Worm (Caenorhabditis elegans): ENCODE measurements around the gene T09E8.4.

T09E8.4 gene

DNA sequence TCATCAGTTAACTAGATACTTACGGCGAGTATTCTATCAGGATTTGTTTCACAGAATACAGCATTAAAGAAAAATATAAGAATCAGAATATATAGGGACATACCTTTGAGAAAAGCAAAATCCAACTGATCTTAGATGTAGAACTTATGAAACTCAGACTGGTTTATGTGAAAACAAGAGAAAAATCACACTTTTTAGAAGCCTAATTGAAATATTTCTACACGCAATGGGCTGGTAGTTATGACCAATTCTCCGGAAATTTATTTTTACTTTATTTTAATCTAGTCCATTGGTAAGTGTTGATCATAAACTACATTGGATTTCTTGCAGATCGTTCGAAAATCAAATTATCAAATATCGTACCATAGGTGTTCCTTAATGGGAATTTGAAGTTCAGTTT, at the start of gene T09E8.4:
Gene T09E8.4 (minus strand): TSS at position 101 of the 400 bp plus-strand sequence.
- TF ChIP-seq zip-8 (tag; optimal IDR thresholded peaks at IDR 0.05): no peak
- no peak for TF ChIP-seq mls-2 (tag; optimal IDR thresholded peaks at IDR 0.05)
- no peak for TF ChIP-seq drap-1 (GFP tag; optimal IDR thresholded peaks at IDR 0.05)
- no peak for TF ChIP-seq elt-1 (tag; optimal IDR thresholded peaks at IDR 0.05; ENCODE audit: borderline replicate concordance, insufficient read depth)
- no peak for TF ChIP-seq ceh-39 (tag; optimal IDR thresholded peaks at IDR 0.05)
- no peak for TF ChIP-seq lin-32 (GFP tag; optimal IDR thresholded peaks at IDR 0.05)
- no peak for TF ChIP-seq nhr-28 (tag; optimal IDR thresholded peaks at IDR 0.05)

DNA sequence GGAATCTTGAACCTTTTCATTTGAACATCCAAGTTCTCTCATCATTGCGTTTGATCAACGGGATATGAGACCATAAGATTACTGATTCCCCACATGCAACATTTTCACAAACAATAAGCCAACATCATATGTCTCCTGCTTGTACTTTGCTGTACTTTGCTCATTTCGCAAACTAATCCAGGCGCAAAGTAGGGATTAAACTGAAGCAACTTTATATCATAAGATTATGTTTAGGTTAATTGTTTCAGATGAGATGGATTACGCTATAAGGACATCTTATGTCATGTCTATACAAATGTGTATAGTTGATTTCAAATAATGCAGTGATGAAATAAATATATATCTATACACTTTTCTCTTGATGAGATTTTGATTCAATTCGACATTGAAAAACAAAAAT, 45.5 kb upstream of the T09E8.4 start:
- TF ChIP-seq sptf-1 (tag; optimal IDR thresholded peaks at IDR 0.05) (no peak), pha-4 (tag; optimal IDR thresholded peaks at IDR 0.05) (no peak), unc-120 (tag; optimal IDR thresholded peaks at IDR 0.05; ENCODE audit: poor library complexity, severe bottlenecking) (no peak), mab-5 (tag; optimal IDR thresholded peaks at IDR 0.05) (no peak), lin-13 (tag; optimal IDR thresholded peaks at IDR 0.05) (no peak), lin-32 (GFP tag; optimal IDR thresholded peaks at IDR 0.05) (no peak), nhr-76 (tag; optimal IDR thresholded peaks at IDR 0.05) (no peak), unc-62 (GFP tag; optimal IDR thresholded peaks at IDR 0.05) (no peak), tbx-8 (GFP tag; optimal IDR thresholded peaks at IDR 0.05) (no peak), ceh-83 (GFP tag; optimal IDR thresholded peaks at IDR 0.05) (no peak), nhr-28 (tag; optimal IDR thresholded peaks at IDR 0.05) (no peak), ceh-43 (GFP tag; optimal IDR thresholded peaks at IDR 0.05) (no peak), snpc-4 (tag; optimal IDR thresholded peaks at IDR 0.05) (no peak), ceh-39 (tag; optimal IDR thresholded peaks at IDR 0.05) (no peak), hlh-1 (tag; optimal IDR thresholded peaks at IDR 0.05) (no peak), elt-3 (tag; optimal IDR thresholded peaks at IDR 0.05) (no peak), lsy-2 (tag; optimal IDR thresholded peaks at IDR 0.05) (no peak)

DNA sequence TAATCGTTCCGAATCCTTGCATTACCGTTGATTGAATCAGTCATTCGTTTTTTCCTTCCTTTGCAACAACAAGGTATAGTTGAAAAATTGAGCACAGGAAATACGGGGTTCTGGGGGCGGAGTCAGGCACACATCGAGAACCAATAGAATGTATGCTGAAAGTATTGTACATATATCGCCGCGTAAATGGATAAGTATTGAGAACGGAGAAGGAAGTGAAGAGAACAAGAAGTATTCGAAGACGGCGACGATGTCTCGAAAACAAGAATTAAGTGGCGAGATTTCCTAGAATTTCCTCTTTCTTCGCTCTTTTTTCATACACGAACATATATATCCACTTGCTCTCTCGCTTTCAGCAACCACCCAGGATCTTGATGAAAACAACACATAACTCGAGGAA, 37.0 kb upstream of the T09E8.4 start:
- TF ChIP-seq hlh-1 (tag; optimal IDR thresholded peaks at IDR 0.05): no peak
- no peak for TF ChIP-seq mab-5 (tag; optimal IDR thresholded peaks at IDR 0.05)
- no peak for TF ChIP-seq unc-120 (tag; optimal IDR thresholded peaks at IDR 0.05; ENCODE audit: poor library complexity, severe bottlenecking)
- TF ChIP-seq zip-8 (tag; optimal IDR thresholded peaks at IDR 0.05): no peak
- no peak for TF ChIP-seq ham-2 (GFP tag; optimal IDR thresholded peaks at IDR 0.05)
- TF ChIP-seq elt-3 (tag; optimal IDR thresholded peaks at IDR 0.05): no peak
- no peak for TF ChIP-seq nhr-76 (tag; optimal IDR thresholded peaks at IDR 0.05)

DNA sequence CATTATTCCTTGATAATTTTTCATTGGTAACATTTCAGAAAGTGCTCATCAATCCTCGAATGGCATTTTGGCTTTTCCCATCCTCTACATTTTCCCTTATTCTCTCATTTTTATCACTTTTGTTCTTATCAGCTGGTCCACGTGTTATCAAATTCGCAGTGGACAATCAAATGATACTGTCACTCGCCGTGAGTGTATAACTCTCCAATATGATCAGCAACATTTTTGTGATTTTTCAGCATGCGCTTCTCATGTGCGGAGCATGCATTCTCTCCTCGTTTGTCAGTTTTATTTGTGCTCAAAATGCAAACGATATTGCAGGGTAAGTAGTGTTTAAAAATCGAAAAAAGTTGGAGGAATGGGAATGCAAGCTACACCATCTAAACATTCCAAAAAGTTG, 28.5 kb upstream of the T09E8.4 start:
- TF ChIP-seq ztf-11 (tag; optimal IDR thresholded peaks at IDR 0.05) (no peak), lsy-2 (tag; optimal IDR thresholded peaks at IDR 0.05) (no peak), blmp-1 (tag; optimal IDR thresholded peaks at IDR 0.05) (no peak), drap-1 (GFP tag; optimal IDR thresholded peaks at IDR 0.05) (no peak), mep-1 (tag; optimal IDR thresholded peaks at IDR 0.05) (no peak), nhr-76 (tag; optimal IDR thresholded peaks at IDR 0.05) (no peak), elt-3 (tag; optimal IDR thresholded peaks at IDR 0.05) (no peak), ces-1 (GFP tag; optimal IDR thresholded peaks at IDR 0.05) (no peak), unc-62 (GFP tag; optimal IDR thresholded peaks at IDR 0.05) (no peak), M03D4.4 (tag; optimal IDR thresholded peaks at IDR 0.05) (no peak), mab-5 (tag; optimal IDR thresholded peaks at IDR 0.05) (no peak), hlh-1 (tag; optimal IDR thresholded peaks at IDR 0.05) (no peak), mls-2 (tag; optimal IDR thresholded peaks at IDR 0.05) (no peak), unc-120 (tag; optimal IDR thresholded peaks at IDR 0.05; ENCODE audit: poor library complexity, severe bottlenecking) (no peak), nhr-28 (tag; optimal IDR thresholded peaks at IDR 0.05) (no peak), tbx-8 (GFP tag; optimal IDR thresholded peaks at IDR 0.05) (no peak), cnd-1 (tag; optimal IDR thresholded peaks at IDR 0.05) (no peak), snpc-4 (tag; optimal IDR thresholded peaks at IDR 0.05) (no peak), lin-13 (tag; optimal IDR thresholded peaks at IDR 0.05) (no peak), ceh-83 (GFP tag; optimal IDR thresholded peaks at IDR 0.05) (no peak)

DNA sequence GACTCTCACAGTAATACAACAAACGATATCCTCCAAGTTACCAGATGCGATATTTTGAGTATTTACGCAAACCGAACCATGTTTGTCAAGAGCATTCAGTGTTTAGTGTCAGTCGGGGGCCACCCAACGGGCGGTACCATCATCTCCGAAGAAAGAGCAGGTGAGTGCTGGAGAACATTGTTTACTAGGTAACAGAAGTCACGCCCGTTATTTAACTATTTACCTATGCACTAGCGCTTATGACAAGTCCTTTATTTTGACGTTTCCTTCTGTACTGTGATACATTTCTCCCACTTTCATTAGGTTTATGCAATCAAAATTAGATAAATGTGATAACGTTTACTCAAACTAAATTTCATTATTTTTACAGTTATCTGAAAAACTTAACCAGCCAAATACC, 25.5 kb upstream of the T09E8.4 start, which contains the start of gene F57B1.6:
Gene F57B1.6 (plus strand): TSS at position 79 of the 400 bp plus-strand sequence.
- TF ChIP-seq pha-4 (tag; optimal IDR thresholded peaks at IDR 0.05): peak; percentile 53
- TF ChIP-seq ztf-11 (tag; optimal IDR thresholded peaks at IDR 0.05): no peak
- no peak for TF ChIP-seq mab-5 (tag; optimal IDR thresholded peaks at IDR 0.05)

DNA sequence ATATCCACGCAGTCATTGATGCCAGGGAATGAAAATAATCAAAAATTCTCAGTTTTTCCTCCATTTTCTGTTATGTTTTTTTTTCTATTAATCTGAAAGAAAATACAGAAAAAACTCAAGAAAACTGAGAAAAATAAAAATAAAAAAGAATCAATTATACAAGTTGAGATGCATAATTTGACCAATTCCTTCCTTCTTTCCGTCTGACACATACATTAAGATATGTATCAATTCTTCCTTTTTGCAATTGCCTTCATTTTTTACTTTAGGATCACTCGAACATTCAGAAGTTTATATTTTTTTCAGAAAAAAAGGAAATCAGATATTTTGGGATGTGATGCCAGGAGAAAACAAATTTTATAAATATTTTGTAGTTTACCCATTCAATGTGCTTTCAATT, 23.4 kb upstream of the T09E8.4 start, which contains the start of gene F57B1.5:
Gene F57B1.5 (plus strand): TSS at position 301 of the 400 bp plus-strand sequence.
- no peak for TF ChIP-seq blmp-1 (tag; optimal IDR thresholded peaks at IDR 0.05)
- TF ChIP-seq elt-3 (tag; optimal IDR thresholded peaks at IDR 0.05): no peak
- no peak for TF ChIP-seq mls-2 (tag; optimal IDR thresholded peaks at IDR 0.05)
- TF ChIP-seq mep-1 (tag; optimal IDR thresholded peaks at IDR 0.05): no peak
- no peak for TF ChIP-seq ztf-11 (tag; optimal IDR thresholded peaks at IDR 0.05)
- no peak for TF ChIP-seq ham-2 (GFP tag; optimal IDR thresholded peaks at IDR 0.05)
- no peak for TF ChIP-seq nhr-12 (tag; optimal IDR thresholded peaks at IDR 0.05)
- no peak for TF ChIP-seq cnd-1 (tag; optimal IDR thresholded peaks at IDR 0.05)
- no peak for TF ChIP-seq snpc-4 (tag; optimal IDR thresholded peaks at IDR 0.05)
- no peak for TF ChIP-seq lin-13 (tag; optimal IDR thresholded peaks at IDR 0.05)
- TF ChIP-seq tbx-8 (GFP tag; optimal IDR thresholded peaks at IDR 0.05): no peak
- TF ChIP-seq nhr-2 (tag; optimal IDR thresholded peaks at IDR 0.05): no peak
- TF ChIP-seq M03D4.4 (tag; optimal IDR thresholded peaks at IDR 0.05): no peak
- TF ChIP-seq unc-39 (tag; optimal IDR thresholded peaks at IDR 0.05): no peak
- no peak for TF ChIP-seq ces-1 (GFP tag; optimal IDR thresholded peaks at IDR 0.05)

Data from whole organism, mixed stage, embryonic.